Fruit fly (Drosophila melanogaster): ENCODE measurements around the gene CG11679.
A peak's percentile ranks its signal among the peaks of the same experiment; 100 is the strongest.

- TF ChIP-seq CG8319 (GFP tag; optimal IDR thresholded peaks at IDR 0.05), result no peak
- peak; percentile 46 for TF ChIP-seq Eip78C (GFP tag)
- TF ChIP-seq CG16779 (tag; optimal IDR thresholded peaks at IDR 0.05), result no peak
- TF ChIP-seq achi (GFP tag; optimal IDR thresholded peaks at IDR 0.05), result no peak
- no peak for TF ChIP-seq CG3919 (GFP tag; optimal IDR thresholded peaks at IDR 0.05)
- TF ChIP-seq Sox102F (GFP tag; optimal IDR thresholded peaks at IDR 0.05), result no peak
Observed at dm6 chrX:15745905-15746681, 7.3 kb upstream of the CG11679 start, which contains the start of the genes CG8944 and CCT6.

Measured in whole organism, prepupa.